Worm (Caenorhabditis elegans) whole organism, L1 larva: Measurements from ENCODE around the gene C49C3.20.

ENCODE experiments used
- C04F5.9 ChIP-seq: sonication (generic microtip); optimal IDR thresholded peaks from 2 replicates; lab custom pipeline; 2016; ENCODE audit warnings: missing genetic modification characterization, missing compliant biosample characterization
- C16A3.4 ChIP-seq: fragments of 150-350 bp; optimal IDR thresholded peaks from 2 replicates; lab custom pipeline; 2014; ENCODE audit warnings: missing biosample characterization, missing genetic modification characterization
- F16B12.6 ChIP-seq: fragments of 150-350 bp; optimal IDR thresholded peaks from 2 replicates; lab custom pipeline; 2014; ENCODE audit warnings: missing biosample characterization, missing genetic modification characterization
- alr-1 ChIP-seq: fragments of 200-800 bp; sonication (Bioruptor generic); optimal IDR thresholded peaks from 2 replicates; lab custom pipeline; 2018; ENCODE audit warnings: borderline replicate concordance, mild to moderate bottlenecking, missing genetic modification characterization, missing compliant biosample characterization
- blmp-1 ChIP-seq: fragments of 150-350 bp; optimal IDR thresholded peaks from 2 replicates; lab custom pipeline; 2014; ENCODE audit warnings: missing biosample characterization, missing genetic modification characterization
- ceh-88 ChIP-seq: fragments of 200-800 bp; sonication (Bioruptor generic); IDR thresholded peaks from 2 replicates; pipeline ENCODE4 v1.3.6; 2022; ENCODE audit warnings: missing genetic modification characterization, missing compliant biosample characterization
- dpl-1 ChIP-seq, 3 experiments: fragments of 150-350 bp in 2 of 3; sonication (generic microtip) in 1 of 3; optimal IDR thresholded peaks; 2 replicates each; lab custom pipeline; 2014 to 2017; ENCODE audit warnings: missing biosample characterization in 3 of 3, missing genetic modification characterization in 3 of 3, missing genetic modification reagents in 3 of 3
- efl-1 ChIP-seq, 4 experiments: fragments of 150-350 bp; optimal IDR thresholded peaks in 3 of 4; peaks in 1 of 4; 1 replicate in 1 of 4; 2 replicates in 3 of 4; lab custom pipeline; 2014; ENCODE audit warnings: missing biosample characterization in 2 of 4, missing genetic modification characterization in 2 of 4, missing genetic modification reagents in 2 of 4
- egl-13 ChIP-seq: sonication (generic microtip); optimal IDR thresholded peaks from 2 replicates; lab custom pipeline; 2016; ENCODE audit warnings: missing genotype, missing genetic modification reagents, missing genetic modification characterization, missing compliant biosample characterization
- egl-27 ChIP-seq, 2 experiments: fragments of 150-350 bp in 1 of 2; sonication (generic microtip); optimal IDR thresholded peaks; 3 replicates each; lab custom pipeline; 2017 to 2018; ENCODE audit warnings: missing biosample characterization in 2 of 2, missing genetic modification characterization in 2 of 2, missing genetic modification reagents in 2 of 2
- elt-3 ChIP-seq, 6 experiments: fragments of 150-350 bp in 1 of 6; sonication (generic microtip); optimal IDR thresholded peaks; 2 replicates each; lab custom pipeline; 2017 to 2018; ENCODE audit warnings: missing biosample characterization in 6 of 6, missing genetic modification characterization in 6 of 6, inconsistent platforms in 1 of 6
- fkh-4 ChIP-seq: sonication (generic microtip); optimal IDR thresholded peaks from 2 replicates; lab custom pipeline; 2016; ENCODE audit warnings: missing compliant biosample characterization, missing genetic modification characterization, borderline replicate concordance
- grh-1 ChIP-seq: fragments of 200-800 bp; sonication (Bioruptor generic); IDR thresholded peaks from 2 replicates; pipeline ENCODE4 v1.3.6; 2022; ENCODE audit warnings: missing genetic modification reagents, missing genetic modification characterization, missing compliant biosample characterization
- hlh-17 ChIP-seq: fragments of 200-800 bp; sonication (Bioruptor generic); optimal IDR thresholded peaks from 2 replicates; lab custom pipeline; 2018; ENCODE audit warnings: missing genetic modification characterization, mild to moderate bottlenecking, missing compliant biosample characterization, moderate library complexity, borderline replicate concordance
- lin-14 ChIP-seq: fragments of 200-800 bp; sonication (Bioruptor generic); optimal IDR thresholded peaks from 2 replicates; lab custom pipeline; 2018; ENCODE audit warnings: mild to moderate bottlenecking, missing genetic modification characterization, moderate library complexity, missing compliant biosample characterization
- lin-15B ChIP-seq: fragments of 150-350 bp; sonication (generic microtip); optimal IDR thresholded peaks from 3 replicates; lab custom pipeline; 2014; ENCODE audit warnings: missing biosample characterization, missing genetic modification characterization
- lin-35 ChIP-seq, 2 experiments: fragments of 150-350 bp; optimal IDR thresholded peaks; 2 replicates each; lab custom pipeline; 2014; ENCODE audit warnings: missing biosample characterization in 2 of 2, missing genetic modification characterization in 2 of 2, missing genetic modification reagents in 2 of 2
- lin-39 ChIP-seq: fragments of 150-350 bp; optimal IDR thresholded peaks from 2 replicates; lab custom pipeline; 2014; ENCODE audit warnings: missing biosample characterization, missing genetic modification reagents, missing genetic modification characterization
- lir-3 ChIP-seq: sonication (generic microtip); optimal IDR thresholded peaks from 2 replicates; lab custom pipeline; 2016; ENCODE audit warnings: mild to moderate bottlenecking, missing genetic modification characterization, moderate library complexity, missing compliant biosample characterization; ENCODE audit not compliant: poor library complexity
- lsy-2 ChIP-seq, 2 experiments: fragments of 150-350 bp; optimal IDR thresholded peaks; 2 replicates each; lab custom pipeline; 2014; ENCODE audit warnings: missing biosample characterization in 2 of 2, missing genetic modification characterization in 2 of 2
- mab-9 ChIP-seq: fragments of 200-800 bp; sonication (Bioruptor generic); IDR thresholded peaks from 2 replicates; pipeline ENCODE4 v1.3.6; 2022; ENCODE audit warnings: missing genetic modification reagents, missing genetic modification characterization, missing compliant biosample characterization
- mef-2 ChIP-seq: fragments of 150-350 bp; optimal IDR thresholded peaks from 2 replicates; lab custom pipeline; 2014; ENCODE audit warnings: missing biosample characterization, missing genetic modification characterization
- mep-1 ChIP-seq: fragments of 150-350 bp; optimal IDR thresholded peaks from 2 replicates; lab custom pipeline; 2014; ENCODE audit warnings: missing biosample characterization, missing genetic modification characterization
- nhr-28 ChIP-seq: fragments of 150-350 bp; optimal IDR thresholded peaks from 2 replicates; lab custom pipeline; 2014; ENCODE audit warnings: missing biosample characterization, missing genetic modification characterization
- nhr-71 ChIP-seq: sonication (generic microtip); optimal IDR thresholded peaks from 2 replicates; lab custom pipeline; 2016; ENCODE audit warnings: mild to moderate bottlenecking, missing genetic modification characterization, moderate library complexity, missing compliant biosample characterization
- nhr-77 ChIP-seq: fragments of 150-350 bp; optimal IDR thresholded peaks from 2 replicates; lab custom pipeline; 2014; ENCODE audit warnings: missing biosample characterization, missing genetic modification characterization
- nhr-90 ChIP-seq: sonication (generic microtip); optimal IDR thresholded peaks from 2 replicates; lab custom pipeline; 2016; ENCODE audit warnings: mild to moderate bottlenecking, missing genetic modification characterization, missing compliant biosample characterization; ENCODE audit not compliant: poor library complexity
- sptf-1 ChIP-seq: fragments of 150-350 bp; optimal IDR thresholded peaks from 2 replicates; lab custom pipeline; 2014; ENCODE audit warnings: missing biosample characterization, missing genetic modification characterization
- swsn-7 ChIP-seq: sonication (generic microtip); optimal IDR thresholded peaks from 2 replicates; lab custom pipeline; 2016; ENCODE audit warnings: missing genetic modification characterization, missing compliant biosample characterization
- tlp-1 ChIP-seq: fragments of 150-350 bp; optimal IDR thresholded peaks from 2 replicates; lab custom pipeline; 2014; ENCODE audit warnings: missing biosample characterization, missing genetic modification characterization
- unc-62 ChIP-seq: fragments of 150-350 bp; optimal IDR thresholded peaks from 2 replicates; lab custom pipeline; 2014; ENCODE audit warnings: missing biosample characterization, missing genetic modification reagents, missing genetic modification characterization
- unc-86 ChIP-seq: sonication (generic microtip); optimal IDR thresholded peaks from 2 replicates; lab custom pipeline; 2016; ENCODE audit warnings: missing genetic modification characterization, missing compliant biosample characterization
- unc-98 ChIP-seq: fragments of 200-800 bp; sonication (Bioruptor generic); IDR thresholded peaks from 2 replicates; pipeline ENCODE4 v1.3.6; 2022; ENCODE audit warnings: missing genetic modification characterization, missing compliant biosample characterization

Gene C49C3.20

ce11 chrIV:17277459-17278173 lies 38.7 kb downstream of the C49C3.20 start (continued):
- TF ChIP-seq fkh-4 (tag; lab: Kevin White, UChicago) (no peak), lin-39 (tag; lab: Kevin White, UChicago) (no peak), nhr-77 (no peak), C04F5.9 (tag; lab: Kevin White, UChicago) (no peak), elt-3 (tag; optimal IDR thresholded peaks at IDR 0.05; lab: Kevin White, UChicago) (no peak), egl-13 (tag; lab: Kevin White, UChicago) (no peak), mab-9 (GFP tag; lab: Robert Waterston, UW) (no peak), egl-27 (tag; optimal IDR thresholded peaks at IDR 0.05; lab: Kevin White, UChicago) (no peak), blmp-1 (peak; percentile 10)

- TF ChIP-seq unc-98 (GFP tag; lab: Robert Waterston, UW): no peak
- peak; percentile 3 for TF ChIP-seq lin-15B (tag; lab: Kevin White, UChicago)
- no peak for TF ChIP-seq tlp-1 (tag; lab: Kevin White, UChicago)
- no peak for TF ChIP-seq nhr-77
- no peak for TF ChIP-seq unc-62 (GFP tag; lab: Kevin White, UChicago)
- no peak for TF ChIP-seq lir-3 (tag; lab: Kevin White, UChicago)
- peak; percentile 72 for TF ChIP-seq F16B12.6 (tag; lab: Kevin White, UChicago)
- TF ChIP-seq lin-14 (GFP tag; lab: Kevin White, UChicago): no peak
- peak; percentile 14 for TF ChIP-seq swsn-7 (tag; lab: Kevin White, UChicago)
- no peak for TF ChIP-seq unc-86
- peak in 1 of 2 experiments; percentile 9 for TF ChIP-seq lsy-2 (tag; optimal IDR thresholded peaks at IDR 0.05; lab: Kevin White, UChicago)
- peak; percentile 44 to 71 (median 46) for TF ChIP-seq dpl-1 (GFP tag; optimal IDR thresholded peaks at IDR 0.05; lab: Kevin White, UChicago)
- TF ChIP-seq nhr-28 (tag; lab: Kevin White, UChicago): no peak
- peak; percentile 17 for TF ChIP-seq mef-2 (tag; lab: Kevin White, UChicago)
- TF ChIP-seq lin-35 (GFP tag; optimal IDR thresholded peaks at IDR 0.05; lab: Kevin White, UChicago): peak; percentile 5 to 77
- peak; percentile 1 for TF ChIP-seq C16A3.4 (tag; lab: Kevin White, UChicago)
- TF ChIP-seq grh-1 (GFP tag; lab: Robert Waterston, UW): peak; percentile 23; the same call in 1 of the 2 replicates
- peak in 1 of 2 experiments; percentile 67 for TF ChIP-seq efl-1 (optimal IDR thresholded peaks at IDR 0.05; lab: Kevin White, UChicago)
- TF ChIP-seq efl-1 (GFP tag; optimal IDR thresholded peaks at IDR 0.05 in 1 of 2; lab: Kevin White, UChicago): peak; percentile 76 to 96
- TF ChIP-seq nhr-71: no peak
- 0 out of 2 replicates have a peak, but pooled peaks have one; percentile 14 for TF ChIP-seq ceh-88 (GFP tag; lab: Robert Waterston, UW)
- no peak for TF ChIP-seq alr-1
- TF ChIP-seq, all 84 proteins: peak for 11
Measured at ce11 chrIV:17276705-17277458, 39.4 kb downstream of the C49C3.20 start, which contains the start of gene clec-196. TSS of gene clec-196 (plus strand) at chrIV:17276956.

DNA sequence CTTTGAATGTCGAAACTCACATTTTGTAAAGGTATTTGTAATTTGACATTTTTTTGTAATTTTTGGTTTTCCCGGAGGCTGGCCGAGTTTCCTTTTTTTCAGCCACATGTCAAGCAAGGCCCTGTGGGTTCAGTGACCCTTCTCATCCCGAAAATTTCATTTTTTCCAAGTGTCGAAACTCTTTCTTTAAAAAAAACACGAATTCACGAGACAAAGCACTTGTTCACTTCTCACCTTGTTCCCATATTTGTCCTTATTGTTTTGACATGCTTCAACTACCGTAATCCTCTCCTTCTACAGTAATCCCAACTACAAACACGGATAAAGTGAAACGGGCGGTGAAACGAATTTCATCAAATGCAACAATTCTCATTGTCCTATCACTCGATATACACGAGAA lies 41.0 kb downstream of the C49C3.20 start, which contains the start of gene lhfp-4:
lhfp-4 (plus strand) TSS at position 301 of the 400 bp plus-strand sequence.
- TF ChIP-seq efl-1 (optimal IDR thresholded peaks at IDR 0.05; lab: Kevin White, UChicago) (no peak), efl-1 (GFP tag; optimal IDR thresholded peaks at IDR 0.05 in 1 of 2; lab: Kevin White, UChicago) (peak in 1 of 2 experiments; percentile 22), C04F5.9 (tag; lab: Kevin White, UChicago) (no peak)

DNA sequence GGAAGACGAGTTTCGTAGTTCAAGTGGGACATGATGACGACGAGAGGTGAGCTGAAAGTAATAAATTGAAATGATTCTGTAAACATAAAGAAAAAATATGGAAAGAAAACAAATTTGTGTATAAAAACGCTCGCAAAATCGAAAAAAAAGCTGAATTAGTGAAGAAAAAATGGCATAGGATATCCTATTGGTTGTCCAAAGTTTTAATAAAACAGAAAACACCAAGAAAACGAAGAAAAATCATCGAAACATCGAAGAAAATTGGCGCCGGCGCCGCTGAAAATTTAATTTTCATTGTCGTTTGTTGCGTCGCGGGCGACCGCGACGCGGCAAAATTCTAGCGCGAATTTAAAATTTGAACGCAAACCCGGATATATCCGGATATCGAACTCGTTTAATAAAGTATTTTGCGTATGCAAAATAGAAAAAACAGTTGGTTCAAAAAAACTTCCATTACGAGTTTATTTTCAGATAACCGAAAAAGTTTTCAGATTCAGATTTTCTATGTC lies 42.6 kb downstream of the C49C3.20 start, which contains the start of gene gln-5:
gln-5 (minus strand) TSS at position 51 of the 509 bp plus-strand sequence.
- TF ChIP-seq mep-1 (tag; lab: Kevin White, UChicago): no peak
- no peak for TF ChIP-seq nhr-90
- TF ChIP-seq efl-1 (optimal IDR thresholded peaks at IDR 0.05; lab: Kevin White, UChicago): peak in 1 of 2 experiments; percentile 29
- TF ChIP-seq efl-1 (GFP tag; optimal IDR thresholded peaks at IDR 0.05 in 1 of 2; lab: Kevin White, UChicago): peak in 1 of 2 experiments; percentile 31
- no peak for TF ChIP-seq F16B12.6 (tag; lab: Kevin White, UChicago)
- TF ChIP-seq sptf-1 (tag; lab: Kevin White, UChicago): no peak
- no peak for TF ChIP-seq hlh-17 (GFP tag; lab: Kevin White, UChicago)
